Fruit fly (Drosophila melanogaster) whole organism, embryonic: ENCODE results near the gene CG12723.

Experiments
- Atf6 ChIP-seq: fragments of 200-800 bp; sonication (Bioruptor generic); IDR thresholded peaks from 2 replicates; pipeline ENCODE4 v1.3.6; 2022; ENCODE audit warnings: missing biosample characterization, missing genetic modification characterization
- CG10543 ChIP-seq: fragments of 200-800 bp; sonication (Bioruptor generic); optimal IDR thresholded peaks from 3 replicates; lab custom pipeline; 2017; ENCODE audit warnings: missing biosample characterization, mild to moderate bottlenecking, missing genetic modification characterization, moderate library complexity
- CG11398 ChIP-seq: fragments of 200-800 bp; sonication (Bioruptor generic); optimal IDR thresholded peaks from 2 replicates; lab custom pipeline; 2016; ENCODE audit warnings: missing biosample characterization, missing genetic modification characterization
- CG11504 ChIP-seq: fragments of 200-800 bp; sonication (Bioruptor generic); optimal IDR thresholded peaks from 3 replicates; lab custom pipeline; 2019; ENCODE audit warnings: missing biosample characterization, mild to moderate bottlenecking, missing genetic modification characterization, moderate library complexity
- CG11723 ChIP-seq: fragments of 200-800 bp; sonication (Bioruptor generic); optimal IDR thresholded peaks from 2 replicates; lab custom pipeline; 2017; ENCODE audit warnings: missing biosample characterization, mild to moderate bottlenecking, missing genetic modification characterization
- CG1792 ChIP-seq: fragments of 200-800 bp; sonication (Bioruptor generic); optimal IDR thresholded peaks from 2 replicates; lab custom pipeline; 2016; ENCODE audit warnings: missing biosample characterization, missing genetic modification characterization
- CG30020 ChIP-seq: fragments of 200-800 bp; optimal IDR thresholded peaks from 2 replicates; lab custom pipeline; 2019; ENCODE audit warnings: missing biosample characterization, mild to moderate bottlenecking, missing genetic modification characterization, moderate library complexity
- CG43689 ChIP-seq: fragments of 200-800 bp; sonication (Bioruptor generic); IDR thresholded peaks from 2 replicates; pipeline ENCODE4 v1.3.6; 2022; ENCODE audit warnings: missing biosample characterization, missing genetic modification characterization
- CG4820 ChIP-seq: fragments of 200-800 bp; sonication (Bioruptor generic); optimal IDR thresholded peaks from 3 replicates; lab custom pipeline; 2016; ENCODE audit warnings: missing biosample characterization, missing genetic modification characterization
- CG6254 ChIP-seq: fragments of 200-800 bp; sonication (Bioruptor generic); optimal IDR thresholded peaks from 3 replicates; lab custom pipeline; 2017; ENCODE audit warnings: mild to moderate bottlenecking, missing biosample characterization, missing genetic modification reagents, missing genetic modification characterization
- CG6683 ChIP-seq: fragments of 200-800 bp; sonication (Bioruptor generic); optimal IDR thresholded peaks from 2 replicates; lab custom pipeline; 2017; ENCODE audit warnings: missing biosample characterization, mild to moderate bottlenecking, missing genetic modification characterization, missing genetic modification reagents
- CG7928 ChIP-seq: fragments of 200-800 bp; sonication (Bioruptor generic); optimal IDR thresholded peaks from 2 replicates; lab custom pipeline; 2017; ENCODE audit warnings: missing biosample characterization, mild to moderate bottlenecking, missing genetic modification characterization
- CG8388 ChIP-seq: fragments of 200-800 bp; sonication (Bioruptor generic); optimal IDR thresholded peaks from 2 replicates; lab custom pipeline; 2019; ENCODE audit warnings: missing biosample characterization, mild to moderate bottlenecking, missing genetic modification characterization, moderate library complexity
- CG8478 ChIP-seq: fragments of >200 bp; optimal IDR thresholded peaks from 2 replicates; lab custom pipeline; 2018
- CG8944 ChIP-seq: fragments of 200-800 bp; sonication (Bioruptor generic); optimal IDR thresholded peaks from 3 replicates; lab custom pipeline; 2016; ENCODE audit warnings: missing biosample characterization, missing genetic modification characterization
- Drgx ChIP-seq: fragments of 200-800 bp; sonication (Bioruptor generic); IDR thresholded peaks from 2 replicates; pipeline ENCODE4 v1.3.6; 2022; ENCODE audit warnings: missing biosample characterization, missing genetic modification characterization
- Ets97D ChIP-seq: fragments of 200-800 bp; sonication (Bioruptor generic); optimal IDR thresholded peaks from 3 replicates; lab custom pipeline; 2016; ENCODE audit warnings: missing biosample characterization, missing genetic modification characterization
- Fer1 ChIP-seq: fragments of 200-800 bp; sonication (Bioruptor generic); optimal IDR thresholded peaks from 2 replicates; lab custom pipeline; 2017; ENCODE audit warnings: missing biosample characterization, mild to moderate bottlenecking, missing genetic modification characterization
- Gug ChIP-seq: fragments of 200-800 bp; sonication (Bioruptor generic); IDR thresholded peaks from 4 replicates; pipeline ENCODE4 v1.3.6; 2022; ENCODE audit warnings: missing biosample characterization, missing genetic modification characterization
- H15 ChIP-seq: fragments of 200-800 bp; sonication (Bioruptor generic); IDR thresholded peaks from 3 replicates; pipeline ENCODE4 v1.3.6; 2022; ENCODE audit warnings: missing biosample characterization, missing genetic modification characterization
- HLH3B ChIP-seq: fragments of 200-800 bp; sonication (Bioruptor generic); IDR thresholded peaks from 2 replicates; pipeline ENCODE4 v1.3.6; 2022; ENCODE audit warnings: missing biosample characterization, missing genetic modification characterization
- Hmx ChIP-seq: fragments of 200-800 bp; sonication (Bioruptor generic); optimal IDR thresholded peaks from 2 replicates; lab custom pipeline; 2016; ENCODE audit warnings: missing biosample characterization, missing genetic modification characterization
- Hsf ChIP-seq: fragments of 200-800 bp; sonication (Bioruptor generic); optimal IDR thresholded peaks from 3 replicates; lab custom pipeline; 2016; ENCODE audit warnings: missing biosample characterization, missing genetic modification characterization
- Max ChIP-seq: fragments of 200-800 bp; sonication (Bioruptor generic); optimal IDR thresholded peaks from 2 replicates; lab custom pipeline; 2016; ENCODE audit warnings: missing biosample characterization, mild to moderate bottlenecking, missing genetic modification characterization
- NK7.1 ChIP-seq: fragments of 200-800 bp; sonication (Bioruptor generic); optimal IDR thresholded peaks from 3 replicates; lab custom pipeline; 2016; ENCODE audit warnings: missing biosample characterization, missing genetic modification characterization
- Ptx1 ChIP-seq: fragments of 200-800 bp; sonication (Bioruptor generic); IDR thresholded peaks from 2 replicates; pipeline ENCODE4 v1.3.6; 2022; ENCODE audit warnings: missing biosample characterization, missing genetic modification characterization
- Sry-δ ChIP-seq: fragments of 200-800 bp; sonication (Bioruptor generic); optimal IDR thresholded peaks from 2 replicates; lab custom pipeline; 2016; ENCODE audit warnings: missing biosample characterization, missing genetic modification characterization
- TFAM ChIP-seq: fragments of 200-800 bp; sonication (Bioruptor generic); optimal IDR thresholded peaks from 2 replicates; lab custom pipeline; 2017; ENCODE audit warnings: missing biosample characterization, missing genetic modification characterization, inconsistent platforms
- ato ChIP-seq: fragments of 200-800 bp; sonication (Bioruptor generic); IDR thresholded peaks from 2 replicates; pipeline ENCODE4 v1.3.6; 2022; ENCODE audit warnings: missing biosample characterization, missing genetic modification characterization; ENCODE audit not compliant: partially characterized antibody
- az2 ChIP-seq: fragments of 200-800 bp; sonication (Bioruptor generic); optimal IDR thresholded peaks from 3 replicates; lab custom pipeline; 2016; ENCODE audit warnings: missing biosample characterization, missing genetic modification characterization
- bsh ChIP-seq, 2 experiments: fragments of 200-800 bp; sonication (Bioruptor generic); optimal IDR thresholded peaks; 2 replicates each; lab custom pipeline; 2017 to 2018; ENCODE audit warnings: mild to moderate bottlenecking in 2 of 2, missing biosample characterization in 2 of 2, missing genetic modification characterization in 2 of 2, moderate library complexity in 1 of 2
- cad ChIP-seq: fragments of >200 bp; optimal IDR thresholded peaks from 2 replicates; lab custom pipeline; 2017; ENCODE audit warnings: missing biosample characterization, missing genetic modification characterization
- chm ChIP-seq: fragments of 200-800 bp; sonication (Bioruptor generic); IDR thresholded peaks from 2 replicates; pipeline ENCODE4 v1.3.6; 2022; ENCODE audit warnings: missing biosample characterization, missing genetic modification characterization
- dmrt99B ChIP-seq: fragments of 200-800 bp; sonication (Bioruptor generic); optimal IDR thresholded peaks from 2 replicates; lab custom pipeline; 2018; ENCODE audit warnings: missing biosample characterization, mild to moderate bottlenecking, missing genetic modification characterization, moderate library complexity
- dysf ChIP-seq: fragments of 200-800 bp; sonication (Bioruptor generic); IDR thresholded peaks from 3 replicates; pipeline ENCODE4 v1.3.6; 2022; ENCODE audit warnings: missing biosample characterization, missing genetic modification characterization
- hth ChIP-seq: fragments of >200 bp; optimal IDR thresholded peaks from 2 replicates; lab custom pipeline; 2017; ENCODE audit warnings: inconsistent platforms
- ind ChIP-seq: fragments of 200-800 bp; sonication (Bioruptor generic); optimal IDR thresholded peaks from 3 replicates; lab custom pipeline; 2016; ENCODE audit warnings: missing biosample characterization, missing genetic modification characterization
- jing ChIP-seq: fragments of 200-800 bp; sonication (Bioruptor generic); optimal IDR thresholded peaks from 2 replicates; lab custom pipeline; 2018; ENCODE audit warnings: missing biosample characterization, mild to moderate bottlenecking, missing genetic modification characterization
- kay ChIP-seq: fragments of 200-800 bp; sonication (Bioruptor generic); optimal IDR thresholded peaks from 2 replicates; lab custom pipeline; 2016; ENCODE audit warnings: missing biosample characterization, missing genetic modification characterization
- lola ChIP-seq, 3 experiments: fragments of >200 bp in 2 of 3; fragments of 200-800 bp in 1 of 3; sonication (Bioruptor generic) in 1 of 3; optimal IDR thresholded peaks; 2 replicates each; lab custom pipeline; 2017 to 2019; ENCODE audit warnings: missing biosample characterization in 3 of 3, missing genetic modification characterization in 3 of 3, mild to moderate bottlenecking in 1 of 3, moderate library complexity in 1 of 3
- pb ChIP-seq: fragments of 200-800 bp; sonication (Bioruptor generic); optimal IDR thresholded peaks from 3 replicates; lab custom pipeline; 2016; ENCODE audit warnings: missing biosample characterization, missing genetic modification characterization
- psq ChIP-seq: fragments of 200-800 bp; sonication (Bioruptor generic); optimal IDR thresholded peaks from 2 replicates; lab custom pipeline; 2017; ENCODE audit warnings: missing biosample characterization, missing genetic modification characterization
- sc ChIP-seq, 3 experiments: fragments of >200 bp in 2 of 3; fragments of 200-800 bp in 1 of 3; sonication (Bioruptor generic) in 1 of 3; optimal IDR thresholded peaks; 2 replicates in 2 of 3; 3 replicates in 1 of 3; lab custom pipeline; 2017; ENCODE audit warnings: mild to moderate bottlenecking in 1 of 3, missing biosample characterization in 1 of 3, missing genetic modification characterization in 1 of 3, missing genetic modification reagents in 1 of 3
- slou ChIP-seq: fragments of 200-800 bp; sonication (Bioruptor generic); optimal IDR thresholded peaks from 3 replicates; lab custom pipeline; 2016; ENCODE audit warnings: missing biosample characterization, missing genetic modification characterization
- so ChIP-seq: fragments of 200-800 bp; sonication (Bioruptor generic); IDR thresholded peaks from 3 replicates; pipeline ENCODE4 v1.3.6; 2022; ENCODE audit warnings: missing biosample characterization, missing genetic modification characterization
- sr ChIP-seq: fragments of 200-800 bp; sonication (Bioruptor generic); IDR thresholded peaks from 3 replicates; pipeline ENCODE4 v1.3.6; 2022; ENCODE audit warnings: missing biosample characterization, missing genetic modification characterization
- tgo ChIP-seq: fragments of 200-800 bp; sonication (Bioruptor generic); IDR thresholded peaks from 3 replicates; pipeline ENCODE4 v1.3.6; 2022; ENCODE audit warnings: missing biosample characterization, missing genetic modification characterization
- tin ChIP-seq: fragments of 200-800 bp; sonication (Bioruptor generic); optimal IDR thresholded peaks from 3 replicates; lab custom pipeline; 2016; ENCODE audit warnings: missing biosample characterization, missing genetic modification characterization
- unc-4 ChIP-seq: fragments of 200-800 bp; sonication (Bioruptor generic); IDR thresholded peaks from 2 replicates; pipeline ENCODE4 v1.3.6; 2022; ENCODE audit warnings: missing biosample characterization, missing genetic modification characterization; ENCODE audit not compliant: partially characterized antibody
- z ChIP-seq: fragments of 200-800 bp; sonication (Bioruptor generic); IDR thresholded peaks from 3 replicates; pipeline ENCODE4 v1.3.6; 2022; ENCODE audit warnings: missing biosample characterization, missing genetic modification characterization

Gene CG12723

dm6 chrX:13232406-13233195 lies 40.9 kb upstream of the CG12723 start (continued):
- TF ChIP-seq lola (GFP tag; optimal IDR thresholded peaks at IDR 0.05; lab: Kevin White, UChicago) = peak in 1 of 3 experiments; percentile 45
- TF ChIP-seq TFAM (GFP tag; lab: Kevin White, UChicago) = no peak
- TF ChIP-seq cad (GFP tag; lab: Kevin White, UChicago) = no peak
- TF ChIP-seq az2 = peak; percentile 71
- peak; percentile 23 for TF ChIP-seq Sry-δ (GFP tag; lab: Kevin White, UChicago)
- TF ChIP-seq CG11398 = peak; percentile 6
- TF ChIP-seq sc (optimal IDR thresholded peaks at IDR 0.05; lab: Kevin White, UChicago) = no peak
- TF ChIP-seq sc (GFP tag; optimal IDR thresholded peaks at IDR 0.05; lab: Kevin White, UChicago) = peak; percentile 44
- TF ChIP-seq CG1792 (GFP tag; lab: Kevin White, UChicago) = peak; percentile 52
- TF ChIP-seq CG8478 (lab: Kevin White, UChicago) = no peak
- peak; percentile 67 for TF ChIP-seq jing
- peak; percentile 82 for TF ChIP-seq CG11504 (tag; lab: Kevin White, UChicago)
- no peak for TF ChIP-seq unc-4 (GFP tag; lab: Robert Waterston, UW)
- TF ChIP-seq kay (GFP tag; lab: Kevin White, UChicago) = peak; percentile 8
- peak; percentile 76 for TF ChIP-seq so
- TF ChIP-seq Drgx (GFP tag; lab: Robert Waterston, UW) = peak; percentile 49
- peak; percentile 85 for TF ChIP-seq dmrt99B (tag; lab: Kevin White, UChicago)
- peak; percentile 51 for TF ChIP-seq CG11723 (GFP tag; lab: Kevin White, UChicago)
- peak; percentile 80 for TF ChIP-seq chm (GFP tag; lab: Robert Waterston, UW)
- no peak for TF ChIP-seq CG7928 (GFP tag; lab: Kevin White, UChicago)
- peak; percentile 87 for TF ChIP-seq Gug (GFP tag; lab: Robert Waterston, UW)
- TF ChIP-seq hth (lab: Kevin White, UChicago) = no peak
- peak; percentile 45 for TF ChIP-seq CG6254 (GFP tag; lab: Kevin White, UChicago)
- peak; percentile 31 for TF ChIP-seq Ets97D (GFP tag; lab: Kevin White, UChicago)
- no peak for TF ChIP-seq slou (GFP tag; lab: Kevin White, UChicago)
- peak; percentile 2 for TF ChIP-seq CG10543 (GFP tag; lab: Kevin White, UChicago)
- TF ChIP-seq NK7.1 = peak; percentile 19
- peak; percentile 55; the same call in 1 of the 3 replicates for TF ChIP-seq sr
- TF ChIP-seq Max (GFP tag; lab: Kevin White, UChicago) = peak; percentile 37
- TF ChIP-seq CG30020 = no peak
- peak; percentile 85 for TF ChIP-seq dysf (GFP tag; lab: Robert Waterston, UW)
- peak; percentile 84 for TF ChIP-seq H15 (GFP tag; lab: Robert Waterston, UW)
- peak; percentile 44 for TF ChIP-seq CG6683 (GFP tag; lab: Kevin White, UChicago)
- TF ChIP-seq Hsf (GFP tag; lab: Kevin White, UChicago) = peak; percentile 55
- TF ChIP-seq z (GFP tag; lab: Robert Waterston, UW) = no peak
- TF ChIP-seq ind (GFP tag; lab: Kevin White, UChicago) = peak; percentile 75
- peak; percentile 86 for TF ChIP-seq Ptx1 (GFP tag; lab: Robert Waterston, UW)
- peak; percentile 63 for TF ChIP-seq CG8944 (GFP tag; lab: Kevin White, UChicago)
- TF ChIP-seq tin = peak; percentile 66
- no peak for TF ChIP-seq psq
- peak; percentile 49 for TF ChIP-seq CG8388 (GFP tag; lab: Kevin White, UChicago)
- peak; percentile 71; the same call in 1 of the 2 replicates for TF ChIP-seq CG43689 (GFP tag; lab: Robert Waterston, UW)
- peak; percentile 86 for TF ChIP-seq HLH3B (GFP tag; lab: Robert Waterston, UW)
- peak; percentile 77 for TF ChIP-seq tgo (GFP tag; lab: Robert Waterston, UW)
- no peak for TF ChIP-seq ato (GFP tag; lab: Robert Waterston, UW)
- TF ChIP-seq pb (GFP tag; lab: Kevin White, UChicago) = peak; percentile 56
- peak; percentile 67 for TF ChIP-seq Fer1 (GFP tag; lab: Kevin White, UChicago)
- peak; percentile 62 for TF ChIP-seq CG4820 (GFP tag; lab: Kevin White, UChicago)
- peak in 1 of 2 experiments; percentile 75 for TF ChIP-seq bsh (GFP tag; optimal IDR thresholded peaks at IDR 0.05; lab: Kevin White, UChicago)
- TF ChIP-seq Atf6 (GFP tag; lab: Robert Waterston, UW) = peak; percentile 65
- TF ChIP-seq Hmx (GFP tag; lab: Kevin White, UChicago) = no peak
